Fruit fly (Drosophila melanogaster) whole organism, embryonic: ENCODE measurements around the gene spel1.
A peak's percentile ranks its signal among the peaks of the same experiment; 100 is the strongest.

Experiments
- Asciz ChIP-seq: fragments of 200-800 bp; sonication (Bioruptor generic); optimal IDR thresholded peaks from 2 replicates; lab custom pipeline; 2017; ENCODE audit warnings: missing biosample characterization, mild to moderate bottlenecking, missing genetic modification characterization, missing genetic modification reagents
- Awh ChIP-seq: fragments of 200-800 bp; sonication (Bioruptor generic); IDR thresholded peaks from 2 replicates; pipeline ENCODE4, ENCODE4 v1.3.6; 2022; ENCODE audit warnings: missing biosample characterization, missing genetic modification characterization
- B-H2 ChIP-seq: fragments of 200-800 bp; sonication (Bioruptor generic); optimal IDR thresholded peaks from 2 replicates; lab custom pipeline; 2018; ENCODE audit warnings: missing biosample characterization, mild to moderate bottlenecking, missing genetic modification characterization
- Bgb ChIP-seq: fragments of 200-800 bp; sonication (Bioruptor generic); IDR thresholded peaks from 2 replicates; pipeline ENCODE4 v1.3.6; 2022; ENCODE audit warnings: missing biosample characterization, missing genetic modification characterization; ENCODE audit not compliant: partially characterized antibody
- C15 ChIP-seq: fragments of 200-800 bp; sonication (Bioruptor generic); IDR thresholded peaks from 3 replicates; pipeline ENCODE4 v1.3.6; 2022; ENCODE audit warnings: missing biosample characterization, missing genetic modification characterization
- CG11093 ChIP-seq: fragments of 200-800 bp; sonication (Bioruptor generic); IDR thresholded peaks from 3 replicates; pipeline ENCODE4 v1.3.6; 2022; ENCODE audit warnings: missing biosample characterization, missing genetic modification characterization
- CG11696 ChIP-seq: fragments of 200-800 bp; sonication (Bioruptor generic); IDR thresholded peaks from 2 replicates; pipeline ENCODE4 v1.3.6; 2022; ENCODE audit warnings: missing biosample characterization, missing genetic modification characterization
- CG12219 ChIP-seq: fragments of 200-800 bp; sonication (Bioruptor generic); optimal IDR thresholded peaks from 3 replicates; lab custom pipeline; 2018; ENCODE audit warnings: missing biosample characterization, mild to moderate bottlenecking, missing genetic modification characterization
- CG15269 ChIP-seq: fragments of 200-800 bp; sonication (Bioruptor generic); optimal IDR thresholded peaks from 2 replicates; lab custom pipeline; 2018; ENCODE audit warnings: missing biosample characterization, mild to moderate bottlenecking, missing genetic modification characterization, moderate library complexity
- CG16863 ChIP-seq: fragments of 200-800 bp; sonication (Bioruptor generic); optimal IDR thresholded peaks from 3 replicates; lab custom pipeline; 2016; ENCODE audit warnings: missing biosample characterization, missing genetic modification characterization
- CG17829 ChIP-seq: fragments of 200-800 bp; optimal IDR thresholded peaks from 2 replicates; lab custom pipeline; 2019; ENCODE audit warnings: missing biosample characterization, mild to moderate bottlenecking, missing genetic modification characterization, moderate library complexity
- CG3163 ChIP-seq: fragments of 200-800 bp; sonication (Bioruptor generic); optimal IDR thresholded peaks from 3 replicates; lab custom pipeline; 2016; ENCODE audit warnings: missing biosample characterization, missing genetic modification characterization
- CG34224 ChIP-seq: fragments of 200-800 bp; sonication (Bioruptor generic); IDR thresholded peaks from 3 replicates; pipeline ENCODE4 v1.3.6; 2022; ENCODE audit warnings: missing biosample characterization, missing genetic modification characterization; ENCODE audit not compliant: partially characterized antibody
- CG34422 ChIP-seq: fragments of 200-800 bp; sonication (Bioruptor generic); IDR thresholded peaks from 3 replicates; pipeline ENCODE4 v1.3.6; 2022; ENCODE audit warnings: missing biosample characterization, missing genetic modification characterization
- CG6254 ChIP-seq: fragments of 200-800 bp; sonication (Bioruptor generic); optimal IDR thresholded peaks from 3 replicates; lab custom pipeline; 2017; ENCODE audit warnings: mild to moderate bottlenecking, missing biosample characterization, missing genetic modification reagents, missing genetic modification characterization
- CG6791 ChIP-seq: fragments of 200-800 bp; sonication (Bioruptor generic); IDR thresholded peaks from 3 replicates; pipeline ENCODE4 v1.3.6; 2022; ENCODE audit warnings: missing biosample characterization, missing genetic modification characterization; ENCODE audit not compliant: partially characterized antibody
- CG8290 ChIP-seq, 3 experiments: fragments of 200-800 bp; sonication (Bioruptor generic); optimal IDR thresholded peaks; 2 replicates each; lab custom pipeline; 2016 to 2019; ENCODE audit warnings: missing biosample characterization in 3 of 3, missing genetic modification characterization in 3 of 3, mild to moderate bottlenecking in 2 of 3, moderate library complexity in 1 of 3
- CTCF ChIP-seq: fragments of 200-800 bp; sonication (Bioruptor generic); optimal IDR thresholded peaks from 2 replicates; lab custom pipeline; 2017; ENCODE audit warnings: missing biosample characterization, mild to moderate bottlenecking, missing genetic modification characterization, moderate library complexity
- Dbx ChIP-seq: fragments of 200-800 bp; sonication (Bioruptor generic); IDR thresholded peaks from 3 replicates; pipeline ENCODE4 v1.3.6; 2022; ENCODE audit warnings: missing biosample characterization, missing genetic modification characterization
- Deaf1 ChIP-seq: fragments of 200-800 bp; optimal IDR thresholded peaks from 3 replicates; lab custom pipeline; 2019; ENCODE audit warnings: missing biosample characterization, mild to moderate bottlenecking, missing genetic modification characterization, moderate library complexity
- Dll ChIP-seq: fragments of 200-800 bp; sonication (Bioruptor generic); IDR thresholded peaks from 4 replicates; pipeline ENCODE4 v1.3.6; 2022; ENCODE audit warnings: missing biosample characterization, missing genetic modification characterization; ENCODE audit not compliant: partially characterized antibody
- Doc3 ChIP-seq: fragments of 200-800 bp; sonication (Bioruptor generic); IDR thresholded peaks from 3 replicates; pipeline ENCODE4 v1.3.6; 2022; ENCODE audit warnings: missing biosample characterization, missing genetic modification characterization; ENCODE audit not compliant: partially characterized antibody
- E2f1 ChIP-seq: fragments of 200-800 bp; sonication (Bioruptor generic); IDR thresholded peaks from 2 replicates; pipeline ENCODE4 v1.3.6; 2022; ENCODE audit warnings: missing biosample characterization, missing genetic modification characterization
- Ets97D ChIP-seq: fragments of 200-800 bp; sonication (Bioruptor generic); optimal IDR thresholded peaks from 3 replicates; lab custom pipeline; 2016; ENCODE audit warnings: missing biosample characterization, missing genetic modification characterization
- Lim3 ChIP-seq: fragments of 200-800 bp; sonication (Bioruptor generic); IDR thresholded peaks from 2 replicates; pipeline ENCODE4 v1.3.6; 2022; ENCODE audit warnings: missing biosample characterization, missing genetic modification characterization
- Med ChIP-seq: fragments of 200-800 bp; sonication (Bioruptor generic); peaks from one replicate; lab custom pipeline; 2016; ENCODE audit warnings: missing biosample characterization, missing genetic modification characterization, mild to moderate bottlenecking, inconsistent platforms, moderate library complexity
- Nf-YB ChIP-seq: fragments of 200-800 bp; sonication (Bioruptor generic); optimal IDR thresholded peaks from 3 replicates; lab custom pipeline; 2019; ENCODE audit warnings: missing biosample characterization, mild to moderate bottlenecking, missing genetic modification characterization, moderate library complexity
- Nf-YC ChIP-seq: fragments of 200-800 bp; optimal IDR thresholded peaks from 3 replicates; lab custom pipeline; 2019; ENCODE audit warnings: missing biosample characterization, mild to moderate bottlenecking, missing genetic modification characterization, moderate library complexity
- Scr ChIP-seq: fragments of 200-800 bp; sonication (Bioruptor generic); IDR thresholded peaks from 2 replicates; pipeline ENCODE4 v1.3.6; 2022; ENCODE audit warnings: missing biosample characterization, missing genetic modification characterization; ENCODE audit not compliant: partially characterized antibody
- Six4 ChIP-seq: fragments of 200-800 bp; sonication (Bioruptor generic); optimal IDR thresholded peaks from 2 replicates; lab custom pipeline; 2016; ENCODE audit warnings: missing biosample characterization, missing genetic modification characterization
- Sox100B ChIP-seq: fragments of 200-800 bp; sonication (Bioruptor generic); optimal IDR thresholded peaks from 3 replicates; lab custom pipeline; 2018; ENCODE audit warnings: missing biosample characterization, mild to moderate bottlenecking, missing genetic modification characterization
- Trl ChIP-seq, 3 experiments: fragments of >200 bp in 2 of 3; fragments of 200-800 bp in 1 of 3; sonication (Bioruptor generic) in 1 of 3; optimal IDR thresholded peaks; 2 replicates in 1 of 3; 3 replicates in 2 of 3; lab custom pipeline; 2016 to 2017; ENCODE audit warnings: missing biosample characterization in 1 of 3, missing genetic modification characterization in 1 of 3
- al ChIP-seq: fragments of 200-800 bp; sonication (Bioruptor generic); IDR thresholded peaks from 2 replicates; pipeline ENCODE4 v1.3.6; 2022; ENCODE audit warnings: missing biosample characterization, missing genetic modification characterization
- ato ChIP-seq: fragments of 200-800 bp; sonication (Bioruptor generic); IDR thresholded peaks from 2 replicates; pipeline ENCODE4 v1.3.6; 2022; ENCODE audit warnings: missing biosample characterization, missing genetic modification characterization; ENCODE audit not compliant: partially characterized antibody
- bowl ChIP-seq: fragments of 200-800 bp; sonication (Bioruptor generic); IDR thresholded peaks from 2 replicates; pipeline ENCODE4 v1.3.6; 2022; ENCODE audit warnings: missing biosample characterization, missing genetic modification characterization
- bsh ChIP-seq, 2 experiments: fragments of 200-800 bp; sonication (Bioruptor generic); optimal IDR thresholded peaks; 2 replicates each; lab custom pipeline; 2017 to 2018; ENCODE audit warnings: mild to moderate bottlenecking in 2 of 2, missing biosample characterization in 2 of 2, missing genetic modification characterization in 2 of 2, moderate library complexity in 1 of 2
- da ChIP-seq: fragments of 200-800 bp; sonication (Bioruptor generic); optimal IDR thresholded peaks from 2 replicates; lab custom pipeline; 2016; ENCODE audit warnings: missing biosample characterization, missing genetic modification characterization
- fru ChIP-seq: fragments of >200 bp; optimal IDR thresholded peaks from 2 replicates; lab custom pipeline; 2017
- hbn ChIP-seq: fragments of 200-800 bp; sonication (Bioruptor generic); IDR thresholded peaks from 2 replicates; pipeline ENCODE4 v1.3.6; 2022; ENCODE audit warnings: missing biosample characterization, missing genetic modification characterization; ENCODE audit not compliant: partially characterized antibody
- kah ChIP-seq: fragments of 200-800 bp; sonication (Bioruptor generic); optimal IDR thresholded peaks from 2 replicates; lab custom pipeline; 2018; ENCODE audit warnings: missing biosample characterization, mild to moderate bottlenecking, missing genetic modification characterization
- mld ChIP-seq: fragments of 200-800 bp; sonication (Bioruptor generic); IDR thresholded peaks from 3 replicates; pipeline ENCODE4 v1.3.6; 2022; ENCODE audit warnings: missing biosample characterization, missing genetic modification characterization; ENCODE audit not compliant: partially characterized antibody
- nom ChIP-seq: fragments of 200-800 bp; sonication (Bioruptor generic); optimal IDR thresholded peaks from 2 replicates; lab custom pipeline; 2017; ENCODE audit warnings: missing biosample characterization, missing genetic modification characterization, mild to moderate bottlenecking, moderate library complexity, missing genetic modification reagents
- onecut ChIP-seq: fragments of 200-800 bp; sonication (Bioruptor generic); IDR thresholded peaks from 2 replicates; pipeline ENCODE4 v1.3.6; 2022; ENCODE audit warnings: missing biosample characterization, missing genetic modification characterization
- pros ChIP-seq: fragments of 200-800 bp; sonication (Bioruptor generic); optimal IDR thresholded peaks from 3 replicates; lab custom pipeline; 2019; ENCODE audit warnings: missing biosample characterization, mild to moderate bottlenecking, missing genetic modification characterization, moderate library complexity
- shn ChIP-seq: fragments of 200-800 bp; sonication (Bioruptor generic); optimal IDR thresholded peaks from 3 replicates; lab custom pipeline; 2016; ENCODE audit warnings: missing biosample characterization, missing genetic modification characterization
- slou ChIP-seq: fragments of 200-800 bp; sonication (Bioruptor generic); optimal IDR thresholded peaks from 3 replicates; lab custom pipeline; 2016; ENCODE audit warnings: missing biosample characterization, missing genetic modification characterization
- sna ChIP-seq: fragments of 200-800 bp; sonication (Bioruptor generic); IDR thresholded peaks from 2 replicates; pipeline ENCODE4 v1.3.6; 2022; ENCODE audit warnings: missing biosample characterization, missing genetic modification characterization; ENCODE audit not compliant: partially characterized antibody
- unc-4 ChIP-seq: fragments of 200-800 bp; sonication (Bioruptor generic); IDR thresholded peaks from 2 replicates; pipeline ENCODE4 v1.3.6; 2022; ENCODE audit warnings: missing biosample characterization, missing genetic modification characterization; ENCODE audit not compliant: partially characterized antibody

Gene spel1

dm6 chr2L:14409428-14409933, 47.6 kb downstream of the spel1 start, which contains the start of gene elB (continued):
- TF ChIP-seq Dbx (GFP tag; lab: Robert Waterston, UW) (peak; percentile 65; the same call in 2 of the 3 replicates), Med (GFP tag; lab: Kevin White, UChicago) (peak; percentile 77), Scr (peak; percentile 52), kah (GFP tag; lab: Kevin White, UChicago) (peak; percentile 91), pros (GFP tag; lab: Kevin White, UChicago) (peak; percentile 8), Bgb (GFP tag; lab: Robert Waterston, UW) (peak; percentile 40; the same call in 1 of the 2 replicates), B-H2 (GFP tag; lab: Kevin White, UChicago) (peak; percentile 15), Nf-YB (peak; percentile 74), Deaf1 (tag; lab: Kevin White, UChicago) (peak; percentile 75), CG6791 (GFP tag; lab: Robert Waterston, UW) (peak; percentile 35; the same call in 2 of the 3 replicates), Trl (optimal IDR thresholded peaks at IDR 0.05; lab: Kevin White, UChicago) (peak; percentile 98 to 100), Trl (GFP tag; optimal IDR thresholded peaks at IDR 0.05; lab: Kevin White, UChicago) (peak; percentile 88), onecut (peak; percentile 80), CTCF (GFP tag; lab: Kevin White, UChicago) (no peak), CG17829 (tag; lab: Kevin White, UChicago) (no peak), E2f1 (GFP tag; lab: Robert Waterston, UW) (peak; percentile 16; the same call in 1 of the 2 replicates), Dll (GFP tag; lab: Robert Waterston, UW) (peak; percentile 74), CG11093 (GFP tag; lab: Robert Waterston, UW) (no peak), CG8290 (GFP tag; optimal IDR thresholded peaks at IDR 0.05; lab: Kevin White, UChicago) (no peak), CG8290 (tag; optimal IDR thresholded peaks at IDR 0.05; lab: Kevin White, UChicago) (peak in 1 of 2 experiments; percentile 64), da (no peak), Doc3 (GFP tag; lab: Robert Waterston, UW) (peak; percentile 51; the same call in 2 of the 3 replicates), Awh (0 out of 2 replicates have a peak, but pooled peaks have one; percentile 31), Nf-YC (tag; lab: Kevin White, UChicago) (peak; percentile 71), slou (GFP tag; lab: Kevin White, UChicago) (no peak), nom (peak; percentile 48), bowl (GFP tag; lab: Robert Waterston, UW) (0 out of 2 replicates have a peak, but pooled peaks have one; percentile 13), CG12219 (GFP tag; lab: Kevin White, UChicago) (peak; percentile 1), unc-4 (peak; percentile 68; the same call in 1 of the 2 replicates), ato (GFP tag; lab: Robert Waterston, UW) (0 out of 2 replicates have a peak, but pooled peaks have one; percentile 29), al (no peak), C15 (GFP tag; lab: Robert Waterston, UW) (0 out of 3 replicates have a peak, but pooled peaks have one; percentile 10), Lim3 (GFP tag; lab: Robert Waterston, UW) (no peak), fru (lab: Kevin White, UChicago) (no peak), Asciz (no peak), Sox100B (no peak), Six4 (GFP tag; lab: Kevin White, UChicago) (no peak), CG15269 (peak; percentile 33), CG16863 (GFP tag; lab: Kevin White, UChicago) (no peak), CG6254 (GFP tag; lab: Kevin White, UChicago) (no peak), CG34224 (GFP tag; lab: Robert Waterston, UW) (peak; percentile 86), Ets97D (GFP tag; lab: Kevin White, UChicago) (no peak), mld (GFP tag; lab: Robert Waterston, UW) (peak; percentile 31; the same call in 1 of the 3 replicates), CG3163 (peak; percentile 77), hbn (peak; percentile 38; the same call in 1 of the 2 replicates), shn (GFP tag; lab: Kevin White, UChicago) (no peak), sna (peak; percentile 70), CG34422 (GFP tag; lab: Robert Waterston, UW) (peak; percentile 72; the same call in 1 of the 3 replicates), CG11696 (GFP tag; lab: Robert Waterston, UW) (no peak; the same call in 1 of the 2 replicates), bsh (GFP tag; optimal IDR thresholded peaks at IDR 0.05; lab: Kevin White, UChicago) (peak in 1 of 2 experiments; percentile 12)
